Fruit fly (Drosophila melanogaster) whole organism, pupa: ENCODE measurements around the gene Jon66Cii.

ENCODE experiments used
- CG10348 ChIP-seq: fragments of 200-800 bp; sonication (Bioruptor generic); IDR thresholded peaks from 2 replicates; pipeline ENCODE4 v1.3.6; 2022; ENCODE audit warnings: missing biosample characterization, missing genetic modification characterization
- CG12605 ChIP-seq: fragments of 200-800 bp; sonication (Bioruptor generic); IDR thresholded peaks from 2 replicates; pipeline ENCODE4 v1.3.6; 2022; ENCODE audit warnings: missing biosample characterization, missing genetic modification characterization
- CG32121 ChIP-seq: fragments of 200-800 bp; sonication (Bioruptor generic); IDR thresholded peaks from 2 replicates; pipeline ENCODE4 v1.3.6; 2022; ENCODE audit warnings: missing biosample characterization, missing genetic modification characterization
- CG34367 ChIP-seq: fragments of 200-800 bp; sonication (Bioruptor generic); optimal IDR thresholded peaks from 2 replicates; lab custom pipeline; 2018; ENCODE audit warnings: missing biosample characterization, mild to moderate bottlenecking, missing genetic modification characterization
- CG4496 ChIP-seq: fragments of 200-800 bp; sonication (Bioruptor generic); IDR thresholded peaks from 3 replicates; pipeline ENCODE4 v1.3.6; 2022; ENCODE audit warnings: missing biosample characterization, missing genetic modification characterization
- CG8159 ChIP-seq: fragments of 200-800 bp; sonication (Bioruptor generic); optimal IDR thresholded peaks from 3 replicates; lab custom pipeline; 2018; ENCODE audit warnings: missing biosample characterization, mild to moderate bottlenecking, missing genetic modification characterization, moderate library complexity
- CG9948 ChIP-seq: fragments of 200-800 bp; sonication (Bioruptor generic); optimal IDR thresholded peaks from 2 replicates; lab custom pipeline; 2018; ENCODE audit warnings: missing biosample characterization, mild to moderate bottlenecking, missing genetic modification characterization, moderate library complexity
- EcR ChIP-seq: fragments of 200-800 bp; sonication (Bioruptor generic); optimal IDR thresholded peaks from 3 replicates; lab custom pipeline; 2019; ENCODE audit warnings: missing biosample characterization, missing genetic modification characterization, mild to moderate bottlenecking, moderate library complexity, missing genetic modification reagents
- Ets98B ChIP-seq: fragments of 200-800 bp; sonication (Bioruptor generic); IDR thresholded peaks from 2 replicates; pipeline ENCODE4 v1.3.6; 2022; ENCODE audit warnings: missing biosample characterization, missing genetic modification characterization
- Pif1A ChIP-seq: fragments of 200-800 bp; sonication (Bioruptor generic); optimal IDR thresholded peaks from 3 replicates; lab custom pipeline; 2016; ENCODE audit warnings: missing biosample characterization, missing genetic modification characterization
- Pif1B ChIP-seq: fragments of 200-800 bp; sonication (Bioruptor generic); optimal IDR thresholded peaks from 3 replicates; lab custom pipeline; 2016; ENCODE audit warnings: missing biosample characterization, missing genetic modification characterization
- Snoo ChIP-seq: fragments of 200-800 bp; sonication (Bioruptor generic); optimal IDR thresholded peaks from 3 replicates; lab custom pipeline; 2017; ENCODE audit warnings: missing biosample characterization, mild to moderate bottlenecking, missing genetic modification characterization, inconsistent platforms
- fd96Ca ChIP-seq: fragments of 200-800 bp; sonication (Bioruptor generic); IDR thresholded peaks from 3 replicates; pipeline ENCODE4 v1.3.6; 2022; ENCODE audit warnings: missing biosample characterization, missing genetic modification characterization
- gl ChIP-seq: fragments of 200-800 bp; sonication (Bioruptor generic); optimal IDR thresholded peaks from 2 replicates; lab custom pipeline; 2018; ENCODE audit warnings: missing biosample characterization, mild to moderate bottlenecking, missing genetic modification characterization

DNA sequence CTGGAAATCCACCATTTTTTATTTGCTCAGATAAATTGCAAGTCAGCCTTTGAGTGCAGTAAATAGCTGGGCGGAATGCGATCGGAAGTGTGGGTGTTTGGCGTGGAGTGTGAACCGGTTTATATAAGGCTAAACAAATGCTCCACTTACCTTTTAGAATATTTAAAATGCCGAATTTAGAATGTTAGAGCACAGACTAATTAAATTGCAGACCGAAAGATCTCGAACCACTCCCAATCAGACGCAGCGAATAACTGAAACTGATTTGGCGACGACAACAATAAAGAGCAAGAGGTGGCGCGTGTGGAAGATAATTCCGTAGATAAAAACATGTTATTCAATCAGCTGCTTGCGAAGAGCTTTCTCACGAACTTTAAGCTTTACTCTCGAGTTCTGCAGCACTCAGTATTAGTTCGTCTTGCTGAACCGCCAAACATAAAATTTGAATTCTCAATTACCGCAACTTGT is 32.8 kb downstream of the Jon66Cii start, which contains the start of gene Idh:
- TF ChIP-seq CG32121 (no peak; the same call in 1 of the 2 replicates), Pif1B (GFP tag; lab: Kevin White, UChicago) (no peak), Ets98B (GFP tag; lab: Robert Waterston, UW) (peak; percentile 29; the same call in 1 of the 2 replicates), Pif1A (GFP tag; lab: Kevin White, UChicago) (no peak), CG12605 (GFP tag; lab: Robert Waterston, UW) (peak; percentile 9; the same call in 1 of the 2 replicates), CG10348 (GFP tag; lab: Robert Waterston, UW) (no peak), Snoo (tag; lab: Kevin White, UChicago) (peak; percentile 13), CG8159 (no peak), fd96Ca (GFP tag; lab: Robert Waterston, UW) (no peak; the same call in 2 of the 3 replicates), EcR (GFP tag; lab: Kevin White, UChicago) (peak; percentile 17), gl (tag; lab: Kevin White, UChicago) (no peak), CG9948 (tag; lab: Kevin White, UChicago) (no peak), CG34367 (tag; lab: Kevin White, UChicago) (no peak), CG4496 (peak; percentile 7; the same call in 1 of the 3 replicates)
